Fruit fly (Drosophila melanogaster): ENCODE measurements around the gene CG6094.

DNA sequence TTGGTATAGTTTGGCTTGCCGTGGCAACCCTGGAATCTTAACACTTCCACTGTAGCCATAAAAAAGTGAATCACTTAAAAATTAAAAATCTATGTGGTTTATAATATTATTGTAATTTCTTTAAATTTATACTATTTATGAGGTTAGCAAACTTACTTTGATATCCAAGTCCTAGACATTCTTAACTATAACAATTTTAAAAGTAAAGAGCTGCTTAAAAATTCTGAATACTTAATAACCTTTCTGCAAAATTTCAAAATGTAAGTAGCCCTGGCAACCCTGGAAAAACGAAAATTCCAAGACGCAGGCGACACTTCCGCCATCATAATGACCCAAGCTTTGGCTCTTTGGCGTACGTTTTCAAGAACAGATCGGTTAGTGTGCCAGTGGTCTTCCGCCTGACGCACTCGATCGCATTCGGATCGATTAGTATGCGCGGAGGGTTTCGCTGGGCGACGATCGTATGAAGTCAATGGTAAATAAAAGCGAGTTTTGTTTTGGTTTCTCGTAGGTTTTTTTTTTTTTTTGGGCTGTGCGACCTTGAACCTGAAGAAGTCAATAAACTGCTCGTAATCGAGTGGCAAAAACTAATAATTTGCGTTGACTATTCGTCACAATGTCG, 8.8 kb downstream of the CG6094 start:
- no peak for TF ChIP-seq psq (optimal IDR thresholded peaks at IDR 0.05)
- TF ChIP-seq CG8478 (optimal IDR thresholded peaks at IDR 0.05) = no peak
- no peak for TF ChIP-seq usp (GFP tag; optimal IDR thresholded peaks at IDR 0.05)
- TF ChIP-seq Dll (optimal IDR thresholded peaks at IDR 0.05) = no peak
- TF ChIP-seq EcR (GFP tag; optimal IDR thresholded peaks at IDR 0.05) = no peak

Measured in whole organism.